Worm (Caenorhabditis elegans) whole organism, midembryonic: Measurements from ENCODE around the gene npl-4.2.

Source experiments
- cog-1 ChIP-seq: sonication (generic microtip); optimal IDR thresholded peaks from 2 replicates; lab custom pipeline; 2016; ENCODE audit warnings: missing genetic modification characterization, missing compliant biosample characterization
- flt-1 ChIP-seq: fragments of 200-800 bp; sonication (Bioruptor generic); IDR thresholded peaks from 2 replicates; pipeline ENCODE4 v1.3.6; 2022; ENCODE audit warnings: missing genetic modification characterization, missing compliant biosample characterization
- klf-2 ChIP-seq: fragments of 200-800 bp; sonication (Bioruptor generic); conservative IDR thresholded peaks from 2 replicates; pipeline ENCODE4 v1.3.6; 2022; ENCODE audit warnings: missing genetic modification reagents, missing genetic modification characterization, missing compliant biosample characterization
- ref-1 ChIP-seq: fragments of 200-800 bp; sonication (Bioruptor generic); conservative IDR thresholded peaks from 2 replicates; pipeline ENCODE4 v1.3.6; 2022; ENCODE audit warnings: missing genetic modification reagents, missing genetic modification characterization, missing compliant biosample characterization
- tab-1 ChIP-seq: fragments of 200-800 bp; sonication (Bioruptor generic); IDR thresholded peaks from 2 replicates; pipeline ENCODE4 v1.3.6; 2022; ENCODE audit warnings: missing genetic modification characterization, missing compliant biosample characterization
- ztf-23 ChIP-seq: fragments of 200-800 bp; sonication (Bioruptor generic); IDR thresholded peaks from 2 replicates; pipeline ENCODE4 v1.3.6; 2022; ENCODE audit warnings: missing genetic modification reagents, missing genetic modification characterization, missing compliant biosample characterization
- ztf-29 ChIP-seq: fragments of 200-800 bp; sonication (Bioruptor generic); IDR thresholded peaks from 2 replicates; pipeline ENCODE4 v1.3.6; 2022; ENCODE audit warnings: missing genetic modification reagents, missing genetic modification characterization, missing compliant biosample characterization

ce11 chrII:5642110-5642509 lies 19.4 kb downstream of the npl-4.2 start:
- no peak for TF ChIP-seq cog-1 (tag; lab: Kevin White, UChicago)
- TF ChIP-seq flt-1 (GFP tag; lab: Robert Waterston, UW) = no peak
- no peak for TF ChIP-seq tab-1 (GFP tag; lab: Robert Waterston, UW)
- TF ChIP-seq klf-2 = no peak
- no peak for TF ChIP-seq ref-1 (GFP tag; lab: Robert Waterston, UW)
- no peak for TF ChIP-seq ztf-23 (GFP tag; lab: Robert Waterston, UW)
- TF ChIP-seq ztf-29 (GFP tag; lab: Robert Waterston, UW) = no peak
